Fruit fly (Drosophila melanogaster) whole organism, prepupa: ENCODE data around the gene CaBP1.
A peak's percentile ranks its signal among the peaks of the same experiment; 100 is the strongest.

Experiments used
- Sox102F ChIP-seq: fragments of 200-800 bp; sonication (Bioruptor generic); optimal IDR thresholded peaks from 2 replicates; lab custom pipeline; 2016; ENCODE audit warnings: missing biosample characterization, mild to moderate bottlenecking, missing genetic modification characterization
- acj6 ChIP-seq: fragments of 200-800 bp; sonication (Bioruptor generic); optimal IDR thresholded peaks from 3 replicates; lab custom pipeline; 2016; ENCODE audit warnings: missing biosample characterization, missing genetic modification characterization
- dac ChIP-seq: fragments of 200-800 bp; sonication (Bioruptor generic); optimal IDR thresholded peaks from 2 replicates; lab custom pipeline; 2017; ENCODE audit warnings: missing biosample characterization, mild to moderate bottlenecking, missing genetic modification characterization
- vri ChIP-seq: fragments of 200-800 bp; sonication (Bioruptor generic); optimal IDR thresholded peaks from 3 replicates; lab custom pipeline; 2016; ENCODE audit warnings: missing biosample characterization, mild to moderate bottlenecking, missing genetic modification characterization

DNA sequence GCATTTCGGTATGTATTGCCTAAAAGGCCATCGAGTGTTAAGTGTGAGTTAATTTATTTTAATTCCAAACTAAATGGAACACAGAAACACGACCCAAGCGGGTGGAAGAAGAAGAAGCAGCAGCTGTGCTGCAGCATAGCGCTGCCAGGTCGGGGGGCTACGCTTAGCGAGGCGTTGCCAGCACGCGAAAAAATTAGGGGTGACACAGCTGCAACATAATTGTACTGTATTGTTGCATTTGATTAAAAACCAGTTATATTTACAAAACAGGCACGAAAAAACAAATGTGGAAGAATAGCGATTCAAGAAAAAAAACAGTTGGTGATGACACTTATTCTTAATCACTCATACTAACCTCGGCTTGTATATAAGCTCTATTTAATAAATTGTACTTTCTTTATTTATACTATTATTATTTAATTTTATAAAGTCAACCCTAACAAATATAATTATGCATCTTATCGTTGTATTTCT lies 6.3 kb downstream of the CaBP1 start:
- TF ChIP-seq dac (GFP tag; lab: Kevin White, UChicago) (no peak), acj6 (GFP tag; lab: Kevin White, UChicago) (no peak), Sox102F (GFP tag; lab: Kevin White, UChicago) (no peak), vri (peak; percentile 73)
